Worm (Caenorhabditis elegans) whole organism, late embryonic: Measurements from ENCODE around the gene aat-6.

ENCODE experiments used
- C08G9.2 ChIP-seq: sonication (generic microtip); optimal IDR thresholded peaks from 2 replicates; lab custom pipeline; 2016; ENCODE audit warnings: mild to moderate bottlenecking, missing genetic modification characterization, moderate library complexity, missing compliant biosample characterization
- Y22D7AL.16 ChIP-seq: sonication (generic microtip); optimal IDR thresholded peaks from 2 replicates; lab custom pipeline; 2016; ENCODE audit warnings: missing genetic modification characterization, missing compliant biosample characterization
- ahr-1 ChIP-seq: sonication (generic microtip); optimal IDR thresholded peaks from 2 replicates; lab custom pipeline; 2016; ENCODE audit warnings: missing genetic modification characterization, missing compliant biosample characterization
- ama-1 ChIP-seq: fragments of 150-350 bp; optimal IDR thresholded peaks from 2 replicates; lab custom pipeline; 2014
- ceh-22 ChIP-seq: sonication (generic microtip); optimal IDR thresholded peaks from 2 replicates; lab custom pipeline; 2017; ENCODE audit warnings: missing biosample characterization, missing genetic modification characterization
- hlh-6 ChIP-seq: sonication (generic microtip); optimal IDR thresholded peaks from 2 replicates; lab custom pipeline; 2016; ENCODE audit warnings: missing genotype, missing genetic modification characterization, missing compliant biosample characterization
- nfya-1 ChIP-seq: sonication (generic microtip); optimal IDR thresholded peaks from 2 replicates; lab custom pipeline; 2017; ENCODE audit warnings: missing genetic modification characterization, mild to moderate bottlenecking, missing compliant biosample characterization, antibody characterized with exemption, moderate library complexity
- pha-4 ChIP-seq: fragments of 150-350 bp; optimal IDR thresholded peaks from 2 replicates; lab custom pipeline; 2018; ENCODE audit warnings: missing biosample characterization, missing genetic modification reagents, missing genetic modification characterization
- ref-2 ChIP-seq: sonication (generic microtip); optimal IDR thresholded peaks from 2 replicates; lab custom pipeline; 2016; ENCODE audit warnings: missing genetic modification characterization, missing compliant biosample characterization
- tbx-2 ChIP-seq: sonication (generic microtip); optimal IDR thresholded peaks from 2 replicates; lab custom pipeline; 2016; ENCODE audit warnings: missing genetic modification characterization, missing compliant biosample characterization
- unc-55 ChIP-seq: sonication (generic microtip); optimal IDR thresholded peaks from 2 replicates; lab custom pipeline; 2017; ENCODE audit warnings: missing biosample characterization, missing genetic modification reagents, missing genetic modification characterization

- TF ChIP-seq C08G9.2 (tag; lab: Kevin White, UChicago): no peak
- no peak for TF ChIP-seq hlh-6
- TF ChIP-seq pha-4: no peak
- no peak for TF ChIP-seq ama-1
- TF ChIP-seq ref-2 (tag; lab: Kevin White, UChicago): no peak
- no peak for TF ChIP-seq unc-55
- TF ChIP-seq ceh-22 (tag; lab: Kevin White, UChicago): no peak
- TF ChIP-seq tbx-2 (tag; lab: Kevin White, UChicago): no peak
- no peak for TF ChIP-seq nfya-1
- no peak for TF ChIP-seq ahr-1 (tag; lab: Kevin White, UChicago)
- TF ChIP-seq Y22D7AL.16 (tag; lab: Kevin White, UChicago): no peak
Observed at ce11 chrV:11514677-11515076, 44.2 kb upstream of the aat-6 start, which contains the start of gene C55A6.6.
